Fruit fly (Drosophila melanogaster) whole organism, embryonic: ENCODE results near the gene CG42766.

Experiments
- Awh ChIP-seq: fragments of 200-800 bp; sonication (Bioruptor generic); IDR thresholded peaks from 2 replicates; pipeline ENCODE4, ENCODE4 v1.3.6; 2022; ENCODE audit warnings: missing biosample characterization, missing genetic modification characterization
- CG10959 ChIP-seq: fragments of 200-800 bp; sonication (Bioruptor generic); IDR thresholded peaks from 2 replicates; pipeline ENCODE4 v1.3.6; 2022; ENCODE audit warnings: missing biosample characterization, missing genetic modification characterization
- CG12155 ChIP-seq: fragments of 200-800 bp; sonication (Bioruptor generic); optimal IDR thresholded peaks from 3 replicates; lab custom pipeline; 2016; ENCODE audit warnings: missing biosample characterization, missing genetic modification characterization
- CG12659 ChIP-seq: fragments of 200-800 bp; sonication (Bioruptor generic); optimal IDR thresholded peaks from 3 replicates; lab custom pipeline; 2017; ENCODE audit warnings: mild to moderate bottlenecking, missing biosample characterization, missing genetic modification reagents, missing genetic modification characterization
- CG12769 ChIP-seq: fragments of 200-800 bp; sonication (Bioruptor generic); optimal IDR thresholded peaks from 2 replicates; lab custom pipeline; 2019; ENCODE audit warnings: missing biosample characterization, mild to moderate bottlenecking, missing genetic modification characterization, moderate library complexity
- CG14710 ChIP-seq: fragments of 200-800 bp; sonication (Bioruptor generic); optimal IDR thresholded peaks from 3 replicates; lab custom pipeline; 2019; ENCODE audit warnings: missing biosample characterization, mild to moderate bottlenecking, missing genetic modification characterization, moderate library complexity
- CG15514 ChIP-seq: fragments of 200-800 bp; sonication (Bioruptor generic); optimal IDR thresholded peaks from 3 replicates; lab custom pipeline; 2017; ENCODE audit warnings: missing biosample characterization, missing genetic modification characterization, mild to moderate bottlenecking, moderate library complexity, missing genetic modification reagents
- CG17186 ChIP-seq: fragments of 200-800 bp; sonication (Bioruptor generic); optimal IDR thresholded peaks from 3 replicates; lab custom pipeline; 2017; ENCODE audit warnings: missing biosample characterization, missing genetic modification reagents, missing genetic modification characterization
- CG17829 ChIP-seq: fragments of 200-800 bp; optimal IDR thresholded peaks from 2 replicates; lab custom pipeline; 2019; ENCODE audit warnings: missing biosample characterization, mild to moderate bottlenecking, missing genetic modification characterization, moderate library complexity
- CG18262 ChIP-seq: fragments of 200-800 bp; optimal IDR thresholded peaks from 3 replicates; lab custom pipeline; 2019; ENCODE audit warnings: missing biosample characterization, mild to moderate bottlenecking, missing genetic modification characterization, moderate library complexity
- CG2889 ChIP-seq: fragments of 200-800 bp; sonication (Bioruptor generic); IDR thresholded peaks from 3 replicates; pipeline ENCODE4 v1.3.6; 2022; ENCODE audit warnings: missing biosample characterization, missing genetic modification characterization
- CG30020 ChIP-seq: fragments of 200-800 bp; optimal IDR thresholded peaks from 2 replicates; lab custom pipeline; 2019; ENCODE audit warnings: missing biosample characterization, mild to moderate bottlenecking, missing genetic modification characterization, moderate library complexity
- CG31365 ChIP-seq: fragments of 200-800 bp; sonication (Bioruptor generic); optimal IDR thresholded peaks from 2 replicates; lab custom pipeline; 2018; ENCODE audit warnings: missing biosample characterization, mild to moderate bottlenecking, missing genetic modification characterization
- CG31441 ChIP-seq: fragments of 200-800 bp; sonication (Bioruptor generic); IDR thresholded peaks from 2 replicates; pipeline ENCODE4 v1.3.6; 2022; ENCODE audit warnings: missing biosample characterization, missing genetic modification characterization
- CG3726 ChIP-seq: fragments of 200-800 bp; sonication (Bioruptor generic); IDR thresholded peaks from 3 replicates; pipeline ENCODE4, ENCODE4 v1.3.6; 2022; ENCODE audit warnings: missing biosample characterization, missing genetic modification characterization
- CG4854 ChIP-seq: fragments of 200-800 bp; sonication (Bioruptor generic); optimal IDR thresholded peaks from 2 replicates; lab custom pipeline; 2016; ENCODE audit warnings: missing biosample characterization, missing genetic modification characterization, inconsistent platforms
- CG6654 ChIP-seq: fragments of 200-800 bp; sonication (Bioruptor generic); optimal IDR thresholded peaks from 2 replicates; lab custom pipeline; 2017; ENCODE audit warnings: missing biosample characterization, mild to moderate bottlenecking, missing genetic modification characterization
- D ChIP-seq, 2 experiments: fragments of 200-800 bp in 1 of 2; fragments of >200 bp in 1 of 2; sonication (Bioruptor generic) in 1 of 2; optimal IDR thresholded peaks; 2 replicates in 1 of 2; 3 replicates in 1 of 2; lab custom pipeline; 2017; ENCODE audit warnings: mild to moderate bottlenecking in 1 of 2, missing biosample characterization in 1 of 2, missing genetic modification characterization in 1 of 2, missing genetic modification reagents in 1 of 2
- Dip2 ChIP-seq: fragments of 200-800 bp; sonication (Bioruptor generic); IDR thresholded peaks from 2 replicates; pipeline ENCODE4 v1.3.6; 2022; ENCODE audit warnings: missing biosample characterization, missing genetic modification characterization
- Doc2 ChIP-seq: fragments of 200-800 bp; sonication (Bioruptor generic); IDR thresholded peaks from 2 replicates; pipeline ENCODE4 v1.3.6; 2022; ENCODE audit warnings: missing biosample characterization, missing genetic modification characterization
- Dp ChIP-seq: fragments of 200-800 bp; sonication (Bioruptor generic); optimal IDR thresholded peaks from 2 replicates; lab custom pipeline; 2018; ENCODE audit warnings: missing biosample characterization, mild to moderate bottlenecking, missing genetic modification characterization, moderate library complexity
- Dref ChIP-seq: fragments of 200-800 bp; sonication (Bioruptor generic); IDR thresholded peaks from 2 replicates; pipeline ENCODE4 v1.3.6; 2022; ENCODE audit warnings: missing biosample characterization, missing genetic modification characterization
- HLH4C ChIP-seq: fragments of 200-800 bp; sonication (Bioruptor generic); IDR thresholded peaks from 3 replicates; pipeline ENCODE4 v1.3.6; 2022; ENCODE audit warnings: missing biosample characterization, missing genetic modification characterization; ENCODE audit not compliant: partially characterized antibody
- Lpt ChIP-seq: fragments of >200 bp; optimal IDR thresholded peaks from 2 replicates; lab custom pipeline; 2018; ENCODE audit warnings: missing biosample characterization, missing genetic modification characterization
- MBD-R2 ChIP-seq: fragments of 200-800 bp; sonication (Bioruptor generic); IDR thresholded peaks from 2 replicates; pipeline ENCODE4 v1.3.6; 2022; ENCODE audit warnings: missing biosample characterization, missing genetic modification characterization
- MESR4 ChIP-seq: fragments of 200-800 bp; sonication (Bioruptor generic); optimal IDR thresholded peaks from 2 replicates; lab custom pipeline; 2018; ENCODE audit warnings: missing biosample characterization, mild to moderate bottlenecking, missing genetic modification characterization, moderate library complexity
- Med ChIP-seq: fragments of 200-800 bp; sonication (Bioruptor generic); peaks from one replicate; lab custom pipeline; 2016; ENCODE audit warnings: missing biosample characterization, missing genetic modification characterization, mild to moderate bottlenecking, inconsistent platforms, moderate library complexity
- NC2α ChIP-seq: fragments of 200-800 bp; sonication (Bioruptor generic); optimal IDR thresholded peaks from 2 replicates; lab custom pipeline; 2016; ENCODE audit warnings: missing biosample characterization, missing genetic modification characterization
- NfI ChIP-seq: fragments of 200-800 bp; sonication (Bioruptor generic); optimal IDR thresholded peaks from 3 replicates; lab custom pipeline; 2018; ENCODE audit warnings: missing biosample characterization, mild to moderate bottlenecking, missing genetic modification characterization, moderate library complexity
- Tbp ChIP-seq: fragments of >200 bp; optimal IDR thresholded peaks from 2 replicates; lab custom pipeline; 2018; ENCODE audit warnings: missing biosample characterization, missing genetic modification characterization
- bigmax ChIP-seq: fragments of 200-800 bp; sonication (Bioruptor generic); optimal IDR thresholded peaks from 2 replicates; lab custom pipeline; 2018; ENCODE audit warnings: missing biosample characterization, mild to moderate bottlenecking, missing genetic modification characterization
- chinmo ChIP-seq: fragments of 200-800 bp; sonication (Bioruptor generic); IDR thresholded peaks from 4 replicates; pipeline ENCODE4 v1.3.6; 2022; ENCODE audit warnings: missing biosample characterization, missing genetic modification characterization; ENCODE audit not compliant: partially characterized antibody
- chm ChIP-seq: fragments of 200-800 bp; sonication (Bioruptor generic); IDR thresholded peaks from 2 replicates; pipeline ENCODE4 v1.3.6; 2022; ENCODE audit warnings: missing biosample characterization, missing genetic modification characterization
- cwo ChIP-seq: fragments of 200-800 bp; sonication (Bioruptor generic); optimal IDR thresholded peaks from 3 replicates; lab custom pipeline; 2017; ENCODE audit warnings: missing biosample characterization, missing genetic modification characterization, mild to moderate bottlenecking, moderate library complexity, missing genetic modification reagents
- dan ChIP-seq: fragments of 200-800 bp; sonication (Bioruptor generic); IDR thresholded peaks from 2 replicates; pipeline ENCODE4 v1.3.6; 2022; ENCODE audit warnings: missing biosample characterization, missing genetic modification characterization
- fru ChIP-seq: fragments of >200 bp; optimal IDR thresholded peaks from 2 replicates; lab custom pipeline; 2017
- gfzf ChIP-seq: fragments of 200-800 bp; sonication (Bioruptor generic); optimal IDR thresholded peaks from 2 replicates; lab custom pipeline; 2016; ENCODE audit warnings: missing biosample characterization, mild to moderate bottlenecking, missing genetic modification characterization, moderate library complexity
- gsb-n ChIP-seq: fragments of 200-800 bp; sonication (Bioruptor generic); optimal IDR thresholded peaks from 3 replicates; lab custom pipeline; 2018; ENCODE audit warnings: missing biosample characterization, mild to moderate bottlenecking, missing genetic modification characterization
- jigr1 ChIP-seq: fragments of 200-800 bp; sonication (Bioruptor generic); IDR thresholded peaks from 3 replicates; pipeline ENCODE4 v1.3.6; 2022; ENCODE audit warnings: missing biosample characterization, missing genetic modification characterization
- jumu ChIP-seq: fragments of 200-800 bp; sonication (Bioruptor generic); optimal IDR thresholded peaks from 3 replicates; lab custom pipeline; 2016; ENCODE audit warnings: missing biosample characterization, missing genetic modification characterization
- lab ChIP-seq: fragments of 200-800 bp; sonication (Bioruptor generic); optimal IDR thresholded peaks from 3 replicates; lab custom pipeline; 2017; ENCODE audit warnings: missing biosample characterization, missing genetic modification characterization, mild to moderate bottlenecking, moderate library complexity, missing genetic modification reagents
- nom ChIP-seq: fragments of 200-800 bp; sonication (Bioruptor generic); optimal IDR thresholded peaks from 2 replicates; lab custom pipeline; 2017; ENCODE audit warnings: missing biosample characterization, missing genetic modification characterization, mild to moderate bottlenecking, moderate library complexity, missing genetic modification reagents
- phol ChIP-seq: fragments of 200-800 bp; sonication (Bioruptor generic); optimal IDR thresholded peaks from 3 replicates; lab custom pipeline; 2018; ENCODE audit warnings: missing biosample characterization, mild to moderate bottlenecking, missing genetic modification characterization, moderate library complexity
- sim ChIP-seq: fragments of 200-800 bp; sonication (Bioruptor generic); IDR thresholded peaks from 2 replicates; pipeline ENCODE4 v1.3.6; 2022; ENCODE audit warnings: missing biosample characterization, missing genetic modification characterization
- sob ChIP-seq: fragments of 200-800 bp; sonication (Bioruptor generic); IDR thresholded peaks from 2 replicates; pipeline ENCODE4 v1.3.6; 2022; ENCODE audit warnings: missing biosample characterization, missing genetic modification characterization
- ssp ChIP-seq: fragments of 200-800 bp; sonication (Bioruptor generic); IDR thresholded peaks from 2 replicates; pipeline ENCODE4 v1.3.6; 2022; ENCODE audit warnings: missing biosample characterization, missing genetic modification characterization
- stwl ChIP-seq: fragments of 200-800 bp; sonication (Bioruptor generic); optimal IDR thresholded peaks from 3 replicates; lab custom pipeline; 2018; ENCODE audit warnings: missing biosample characterization, mild to moderate bottlenecking, missing genetic modification characterization, moderate library complexity
- tap ChIP-seq: fragments of 200-800 bp; optimal IDR thresholded peaks from 3 replicates; lab custom pipeline; 2019; ENCODE audit warnings: missing biosample characterization, mild to moderate bottlenecking, missing genetic modification characterization, moderate library complexity
- unc-4 ChIP-seq: fragments of 200-800 bp; sonication (Bioruptor generic); IDR thresholded peaks from 2 replicates; pipeline ENCODE4 v1.3.6; 2022; ENCODE audit warnings: missing biosample characterization, missing genetic modification characterization; ENCODE audit not compliant: partially characterized antibody
- z ChIP-seq: fragments of 200-800 bp; sonication (Bioruptor generic); IDR thresholded peaks from 3 replicates; pipeline ENCODE4 v1.3.6; 2022; ENCODE audit warnings: missing biosample characterization, missing genetic modification characterization
- zen2 ChIP-seq: fragments of 200-800 bp; sonication (Bioruptor generic); IDR thresholded peaks from 3 replicates; pipeline ENCODE4 v1.3.6; 2022; ENCODE audit warnings: missing biosample characterization, missing genetic modification characterization; ENCODE audit not compliant: partially characterized antibody

The CG42766 gene

dm6 chrX:15996831-15997230 is 20.2 kb downstream of the CG42766 start, which contains the start of gene CG8939 (continued):
- TF ChIP-seq Tbp (GFP tag; lab: Kevin White, UChicago) = peak; percentile 77
- TF ChIP-seq chinmo (GFP tag; lab: Robert Waterston, UW) = no peak
- TF ChIP-seq bigmax (GFP tag; lab: Kevin White, UChicago) = no peak
- TF ChIP-seq CG31365 = no peak
- TF ChIP-seq CG14710 (tag; lab: Kevin White, UChicago) = peak; percentile 33
- TF ChIP-seq Dref (GFP tag; lab: Robert Waterston, UW) = peak; percentile 15; the same call in 1 of the 2 replicates
- TF ChIP-seq z (GFP tag; lab: Robert Waterston, UW) = no peak
- no peak for TF ChIP-seq Doc2 (GFP tag; lab: Robert Waterston, UW)
- no peak for TF ChIP-seq chm (GFP tag; lab: Robert Waterston, UW)
- TF ChIP-seq CG17186 = peak; percentile 82
- TF ChIP-seq tap (tag; lab: Kevin White, UChicago) = no peak
- TF ChIP-seq jumu (GFP tag; lab: Kevin White, UChicago) = no peak
- no peak for TF ChIP-seq CG10959 (GFP tag; lab: Robert Waterston, UW)
- TF ChIP-seq CG18262 (tag; lab: Kevin White, UChicago) = no peak
- TF ChIP-seq ssp (GFP tag; lab: Robert Waterston, UW) = no peak
- TF ChIP-seq Dp (GFP tag; lab: Kevin White, UChicago) = peak; percentile 74
- no peak for TF ChIP-seq gsb-n (tag; lab: Kevin White, UChicago)
- TF ChIP-seq Dip2 = no peak
- peak; percentile 65 for TF ChIP-seq MBD-R2 (GFP tag; lab: Robert Waterston, UW)
- TF ChIP-seq gfzf (GFP tag; lab: Kevin White, UChicago) = peak; percentile 75
- no peak for TF ChIP-seq sim (GFP tag; lab: Robert Waterston, UW)
- TF ChIP-seq jigr1 (GFP tag; lab: Robert Waterston, UW) = no peak
- no peak for TF ChIP-seq CG4854
- TF ChIP-seq CG31441 (GFP tag; lab: Robert Waterston, UW) = no peak
- TF ChIP-seq unc-4 (GFP tag; lab: Robert Waterston, UW) = 0 out of 2 replicates have a peak, but pooled peaks have one; percentile 18
- TF ChIP-seq nom (GFP tag; lab: Kevin White, UChicago) = no peak
- peak; percentile 59 for TF ChIP-seq stwl
- TF ChIP-seq HLH4C (GFP tag; lab: Robert Waterston, UW) = no peak
- TF ChIP-seq Lpt (GFP tag; lab: Kevin White, UChicago) = no peak
- TF ChIP-seq Med = no peak
- no peak for TF ChIP-seq sob
- TF ChIP-seq cwo (GFP tag; lab: Kevin White, UChicago) = peak; percentile 92
- no peak for TF ChIP-seq CG6654 (GFP tag; lab: Kevin White, UChicago)
- TF ChIP-seq D (optimal IDR thresholded peaks at IDR 0.05; lab: Kevin White, UChicago) = no peak
- TF ChIP-seq D (GFP tag; optimal IDR thresholded peaks at IDR 0.05; lab: Kevin White, UChicago) = no peak
- TF ChIP-seq Awh (GFP tag; lab: Robert Waterston, UW) = no peak
- peak; percentile 67 for TF ChIP-seq MESR4
- no peak for TF ChIP-seq lab (GFP tag; lab: Kevin White, UChicago)
- no peak for TF ChIP-seq dan (GFP tag; lab: Robert Waterston, UW)
- no peak for TF ChIP-seq CG15514 (GFP tag; lab: Kevin White, UChicago)
- no peak for TF ChIP-seq NfI (GFP tag; lab: Kevin White, UChicago)
- TF ChIP-seq CG2889 (GFP tag; lab: Robert Waterston, UW) = no peak
- no peak for TF ChIP-seq CG12769 (tag; lab: Kevin White, UChicago)
- no peak for TF ChIP-seq zen2 (GFP tag; lab: Robert Waterston, UW)
- TF ChIP-seq CG17829 (tag; lab: Kevin White, UChicago) = peak; percentile 7
- no peak for TF ChIP-seq fru
- no peak for TF ChIP-seq CG3726 (GFP tag; lab: Robert Waterston, UW)
- TF ChIP-seq CG30020 (tag; lab: Kevin White, UChicago) = peak; percentile 87
- TF ChIP-seq NC2α (GFP tag; lab: Kevin White, UChicago) = no peak
- TF ChIP-seq CG12155 (GFP tag; lab: Kevin White, UChicago) = no peak
- TF ChIP-seq phol (tag; lab: Kevin White, UChicago) = peak; percentile 3
- TF ChIP-seq CG12659 (GFP tag; lab: Kevin White, UChicago) = no peak
